Worm (Caenorhabditis elegans) whole organism, L2 larva: ENCODE data around the gene prdx-6.

Experiments used
- F13H6.1 ChIP-seq: sonication (generic microtip); optimal IDR thresholded peaks from 2 replicates; lab custom pipeline; 2016; ENCODE audit warnings: missing genetic modification characterization, missing compliant biosample characterization
- R02D3.7 ChIP-seq: fragments of 150-350 bp; optimal IDR thresholded peaks from 2 replicates; lab custom pipeline; 2014; ENCODE audit warnings: missing biosample characterization, missing genetic modification characterization
- Y55F3AM.14 ChIP-seq: fragments of 200-800 bp; sonication (Bioruptor generic); optimal IDR thresholded peaks from 2 replicates; lab custom pipeline; 2018; ENCODE audit warnings: mild to moderate bottlenecking, missing genetic modification characterization, missing compliant biosample characterization
- aly-2 ChIP-seq: fragments of 150-350 bp; optimal IDR thresholded peaks from 2 replicates; lab custom pipeline; 2014; ENCODE audit warnings: missing biosample characterization, missing genetic modification characterization
- ama-1 ChIP-seq: fragments of 150-350 bp; optimal IDR thresholded peaks from 2 replicates; lab custom pipeline; 2018; ENCODE audit warnings: inconsistent platforms
- blmp-1 ChIP-seq: sonication (generic microtip); optimal IDR thresholded peaks from 2 replicates; lab custom pipeline; 2017; ENCODE audit warnings: missing genetic modification characterization, mild to moderate bottlenecking, missing compliant biosample characterization, antibody characterized with exemption, moderate library complexity; ENCODE audit not compliant: insufficient read depth
- egl-27 ChIP-seq: sonication (generic microtip); optimal IDR thresholded peaks from 3 replicates; lab custom pipeline; 2017; ENCODE audit warnings: missing biosample characterization, missing genetic modification reagents, missing genetic modification characterization
- elt-3 ChIP-seq: sonication (generic microtip); optimal IDR thresholded peaks from 2 replicates; lab custom pipeline; 2017; ENCODE audit warnings: missing biosample characterization, missing genetic modification characterization
- lsy-2 ChIP-seq, 2 experiments: fragments of 150-350 bp in 1 of 2; sonication (generic microtip) in 1 of 2; optimal IDR thresholded peaks; 2 replicates each; lab custom pipeline; 2014 to 2017; ENCODE audit warnings: missing biosample characterization in 2 of 2, missing genetic modification characterization in 2 of 2
- nhr-237 ChIP-seq: fragments of 150-350 bp; optimal IDR thresholded peaks from 2 replicates; lab custom pipeline; 2014; ENCODE audit warnings: missing biosample characterization, missing genetic modification characterization
- sma-9 ChIP-seq, 2 experiments: fragments of 150-350 bp in 1 of 2; sonication (generic microtip) in 1 of 2; optimal IDR thresholded peaks; 2 replicates each; lab custom pipeline; 2014 to 2016; ENCODE audit warnings: missing genetic modification characterization in 2 of 2, mild to moderate bottlenecking in 1 of 2, missing biosample characterization in 1 of 2, missing compliant biosample characterization in 1 of 2, missing genetic modification reagents in 1 of 2, moderate library complexity in 1 of 2
- unc-62 ChIP-seq: fragments of 150-350 bp; optimal IDR thresholded peaks from 2 replicates; lab custom pipeline; 2014; ENCODE audit warnings: missing biosample characterization, missing genetic modification reagents, missing genetic modification characterization
- ztf-11 ChIP-seq: sonication (generic microtip); optimal IDR thresholded peaks from 2 replicates; lab custom pipeline; 2017; ENCODE audit warnings: missing biosample characterization, missing genetic modification characterization
- ztf-4 ChIP-seq: fragments of 150-350 bp; optimal IDR thresholded peaks from 2 replicates; lab custom pipeline; 2014; ENCODE audit warnings: missing biosample characterization, missing genetic modification characterization

DNA sequence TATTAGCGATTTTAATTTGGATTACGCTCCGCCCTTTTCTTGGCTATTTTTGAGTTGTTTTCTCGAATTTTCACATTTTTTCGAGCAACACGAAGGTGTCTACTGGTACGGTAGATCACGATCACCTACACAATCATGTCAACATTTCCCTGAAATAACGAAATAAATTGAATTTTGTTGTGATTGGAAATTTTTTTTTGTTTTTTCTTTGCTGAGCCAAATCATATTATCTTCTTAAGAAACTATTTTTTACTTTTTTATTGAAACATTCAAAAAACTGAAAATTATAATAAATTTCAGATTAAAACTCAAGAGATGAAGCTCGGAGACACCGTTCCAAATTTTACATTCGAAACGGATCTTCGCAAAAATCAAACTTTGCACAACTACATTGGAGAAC, at the start of gene prdx-6:
- TF ChIP-seq aly-2 (tag; lab: Kevin White, UChicago) (no peak), blmp-1 (no peak), F13H6.1 (tag; lab: Kevin White, UChicago) (no peak), R02D3.7 (tag; lab: Kevin White, UChicago) (no peak), elt-3 (no peak), ztf-11 (tag; lab: Kevin White, UChicago) (no peak), Y55F3AM.14 (no peak), ama-1 (no peak), nhr-237 (tag; lab: Kevin White, UChicago) (no peak), unc-62 (GFP tag; lab: Kevin White, UChicago) (no peak), lsy-2 (tag; optimal IDR thresholded peaks at IDR 0.05; lab: Kevin White, UChicago) (no peak), egl-27 (tag; lab: Kevin White, UChicago) (no peak), sma-9 (GFP tag; optimal IDR thresholded peaks at IDR 0.05; lab: Kevin White, UChicago) (no peak), sma-9 (tag; optimal IDR thresholded peaks at IDR 0.05; lab: Kevin White, UChicago) (no peak), ztf-4 (tag; lab: Kevin White, UChicago) (no peak)
